Worm (Caenorhabditis elegans): ENCODE results near the gene col-141.

Gene col-141

DNA sequence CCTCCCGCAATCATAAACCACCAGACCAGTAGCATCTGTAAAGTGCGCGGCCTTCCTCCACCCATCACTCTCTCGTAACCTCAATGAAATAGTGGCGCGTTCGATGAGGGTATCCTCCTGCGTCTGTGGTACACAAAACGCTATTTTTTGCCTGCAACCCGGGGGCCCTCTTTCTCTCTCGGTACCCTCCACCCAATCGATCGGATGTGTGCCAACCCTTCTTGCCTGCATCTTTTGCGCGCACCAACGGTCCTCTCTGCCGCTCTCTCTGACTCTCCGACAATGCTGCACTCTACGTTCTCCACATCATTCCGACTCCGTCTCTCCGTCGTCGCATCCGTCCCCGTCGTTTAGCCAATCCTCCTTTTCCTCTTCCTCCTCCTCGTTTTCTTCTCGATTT, 50.0 kb downstream of the col-141 start (continued):
- TF ChIP-seq attf-5 (GFP tag; optimal IDR thresholded peaks at IDR 0.05) = peak; percentile 53
- TF ChIP-seq cebp-2 (GFP tag; IDR thresholded peaks at IDR 0.05) = no peak
- no peak for TF ChIP-seq snpc-3.4 (tag; optimal IDR thresholded peaks at IDR 0.05)
- no peak for TF ChIP-seq B0261.1 (tag; optimal IDR thresholded peaks at IDR 0.05)
- TF ChIP-seq repo-1 (tag; optimal IDR thresholded peaks at IDR 0.05) = peak; percentile 25
- TF ChIP-seq efl-1 (GFP tag; optimal IDR thresholded peaks at IDR 0.05) = no peak
- TF ChIP-seq gei-17 (GFP tag; optimal IDR thresholded peaks at IDR 0.05) = peak; percentile 16
- TF ChIP-seq ceh-27 (GFP tag; optimal IDR thresholded peaks at IDR 0.05) = peak; percentile 78
- TF ChIP-seq die-1 (tag; optimal IDR thresholded peaks at IDR 0.05) = peak; percentile 56
- no peak for TF ChIP-seq ZK185.1 (tag; optimal IDR thresholded peaks at IDR 0.05; ENCODE audit: poor library complexity, severe bottlenecking)
- TF ChIP-seq lin-35 (GFP tag; optimal IDR thresholded peaks at IDR 0.05) = peak in 1 of 3 experiments; percentile 52
- TF ChIP-seq snpc-1.3 (tag; optimal IDR thresholded peaks at IDR 0.05; ENCODE audit: insufficient read depth) = no peak
- TF ChIP-seq athp-1 (tag; optimal IDR thresholded peaks at IDR 0.05) = peak; percentile 45
- TF ChIP-seq lin-26 (GFP tag; IDR thresholded peaks at IDR 0.05) = 0 out of 2 replicates have a peak, but pooled peaks have one; percentile 43
- TF ChIP-seq egrh-3 (GFP tag; IDR thresholded peaks at IDR 0.05) = peak; percentile 71; the same call in 1 of the 2 replicates
- TF ChIP-seq ztf-26 (tag; optimal IDR thresholded peaks at IDR 0.05) = peak; percentile 34
- TF ChIP-seq rec-8 (tag; optimal IDR thresholded peaks at IDR 0.05) = peak in 1 of 2 experiments; percentile 8
- TF ChIP-seq lin-54 (GFP tag; optimal IDR thresholded peaks at IDR 0.05) = peak; percentile 17
- TF ChIP-seq F52B5.7 (tag; optimal IDR thresholded peaks at IDR 0.05) = no peak
- TF ChIP-seq bed-2 (GFP tag; IDR thresholded peaks at IDR 0.05) = peak; percentile 40; the same call in 1 of the 2 replicates
- no peak for TF ChIP-seq F23B12.7 (tag; optimal IDR thresholded peaks at IDR 0.05; ENCODE audit: insufficient read depth)
